Worm (Caenorhabditis elegans) whole organism, L1 larva: ENCODE results near the gene C14E2.4.

Experiments
- C04F5.9 ChIP-seq: sonication (generic microtip); optimal IDR thresholded peaks from 2 replicates; lab custom pipeline; 2016; ENCODE audit warnings: missing genetic modification characterization, missing compliant biosample characterization
- C34B4.2 ChIP-seq: sonication (generic microtip); optimal IDR thresholded peaks from 2 replicates; lab custom pipeline; 2017; ENCODE audit warnings: mild to moderate bottlenecking, missing genetic modification characterization, missing compliant biosample characterization
- F16B12.6 ChIP-seq: fragments of 150-350 bp; optimal IDR thresholded peaks from 2 replicates; lab custom pipeline; 2014; ENCODE audit warnings: missing biosample characterization, missing genetic modification characterization
- Y116A8C.19 ChIP-seq: sonication (generic microtip); optimal IDR thresholded peaks from 2 replicates; lab custom pipeline; 2016; ENCODE audit warnings: missing compliant biosample characterization, missing genetic modification characterization, borderline replicate concordance
- aha-1 ChIP-seq: fragments of 150-350 bp; optimal IDR thresholded peaks from 2 replicates; lab custom pipeline; 2014; ENCODE audit warnings: missing biosample characterization, missing genetic modification characterization
- alr-1 ChIP-seq: fragments of 200-800 bp; sonication (Bioruptor generic); optimal IDR thresholded peaks from 2 replicates; lab custom pipeline; 2018; ENCODE audit warnings: borderline replicate concordance, mild to moderate bottlenecking, missing genetic modification characterization, missing compliant biosample characterization
- ama-1 ChIP-seq: fragments of 150-350 bp; optimal IDR thresholded peaks from 2 replicates; lab custom pipeline; 2014
- ceh-8 ChIP-seq: fragments of 200-800 bp; sonication (Bioruptor generic); optimal IDR thresholded peaks from 2 replicates; lab custom pipeline; 2018; ENCODE audit warnings: mild to moderate bottlenecking, missing genetic modification characterization, moderate library complexity, missing compliant biosample characterization
- ceh-88 ChIP-seq: fragments of 200-800 bp; sonication (Bioruptor generic); IDR thresholded peaks from 2 replicates; pipeline ENCODE4 v1.3.6; 2022; ENCODE audit warnings: missing genetic modification characterization, missing compliant biosample characterization
- ces-1 ChIP-seq: fragments of 150-350 bp; optimal IDR thresholded peaks from 2 replicates; lab custom pipeline; 2014; ENCODE audit warnings: missing biosample characterization, missing genetic modification reagents, missing genetic modification characterization
- efl-3 ChIP-seq: fragments of 200-800 bp; sonication (Bioruptor generic); optimal IDR thresholded peaks from 2 replicates; lab custom pipeline; 2018; ENCODE audit warnings: mild to moderate bottlenecking, missing genetic modification characterization, missing compliant biosample characterization
- egl-27 ChIP-seq, 2 experiments: fragments of 150-350 bp in 1 of 2; sonication (generic microtip); optimal IDR thresholded peaks; 3 replicates each; lab custom pipeline; 2017 to 2018; ENCODE audit warnings: missing biosample characterization in 2 of 2, missing genetic modification characterization in 2 of 2, missing genetic modification reagents in 2 of 2
- elt-2 ChIP-seq: sonication (generic microtip); optimal IDR thresholded peaks from 2 replicates; lab custom pipeline; 2016; ENCODE audit warnings: missing genetic modification characterization, mild to moderate bottlenecking, inconsistent platforms, missing compliant biosample characterization, missing genetic modification reagents
- elt-3 ChIP-seq, 6 experiments: fragments of 150-350 bp in 1 of 6; sonication (generic microtip); optimal IDR thresholded peaks; 2 replicates each; lab custom pipeline; 2017 to 2018; ENCODE audit warnings: missing biosample characterization in 6 of 6, missing genetic modification characterization in 6 of 6, inconsistent platforms in 1 of 6
- fkh-10 ChIP-seq: sonication (generic microtip); optimal IDR thresholded peaks from 2 replicates; lab custom pipeline; 2017; ENCODE audit warnings: missing biosample characterization, missing genetic modification reagents, missing genetic modification characterization
- fkh-4 ChIP-seq: sonication (generic microtip); optimal IDR thresholded peaks from 2 replicates; lab custom pipeline; 2016; ENCODE audit warnings: missing compliant biosample characterization, missing genetic modification characterization, borderline replicate concordance
- fos-1 ChIP-seq: fragments of 150-350 bp; optimal IDR thresholded peaks from 2 replicates; lab custom pipeline; 2014; ENCODE audit warnings: missing biosample characterization, missing genetic modification characterization
- hpl-2 ChIP-seq: fragments of 150-350 bp; optimal IDR thresholded peaks from 2 replicates; lab custom pipeline; 2014; ENCODE audit warnings: missing biosample characterization, missing genetic modification reagents, missing genetic modification characterization
- irx-1 ChIP-seq: sonication (generic microtip); optimal IDR thresholded peaks from 2 replicates; lab custom pipeline; 2016; ENCODE audit warnings: missing genetic modification characterization, missing compliant biosample characterization
- isw-1 ChIP-seq: fragments of 200-800 bp; sonication (Bioruptor generic); IDR thresholded peaks from 2 replicates; pipeline ENCODE4 v1.3.6; 2022; ENCODE audit warnings: missing genetic modification characterization, missing compliant biosample characterization
- jun-1 ChIP-seq: fragments of 150-350 bp; optimal IDR thresholded peaks from 2 replicates; lab custom pipeline; 2014; ENCODE audit warnings: missing biosample characterization, missing genetic modification reagents, missing genetic modification characterization
- lin-14 ChIP-seq: fragments of 200-800 bp; sonication (Bioruptor generic); optimal IDR thresholded peaks from 2 replicates; lab custom pipeline; 2018; ENCODE audit warnings: mild to moderate bottlenecking, missing genetic modification characterization, moderate library complexity, missing compliant biosample characterization
- lin-15B ChIP-seq: fragments of 150-350 bp; sonication (generic microtip); optimal IDR thresholded peaks from 3 replicates; lab custom pipeline; 2014; ENCODE audit warnings: missing biosample characterization, missing genetic modification characterization
- lin-35 ChIP-seq, 2 experiments: fragments of 150-350 bp; optimal IDR thresholded peaks; 2 replicates each; lab custom pipeline; 2014; ENCODE audit warnings: missing biosample characterization in 2 of 2, missing genetic modification characterization in 2 of 2, missing genetic modification reagents in 2 of 2
- lir-3 ChIP-seq: sonication (generic microtip); optimal IDR thresholded peaks from 2 replicates; lab custom pipeline; 2016; ENCODE audit warnings: mild to moderate bottlenecking, missing genetic modification characterization, moderate library complexity, missing compliant biosample characterization; ENCODE audit not compliant: poor library complexity
- mab-9 ChIP-seq: fragments of 200-800 bp; sonication (Bioruptor generic); IDR thresholded peaks from 2 replicates; pipeline ENCODE4 v1.3.6; 2022; ENCODE audit warnings: missing genetic modification reagents, missing genetic modification characterization, missing compliant biosample characterization
- mdl-1 ChIP-seq, 2 experiments: fragments of 150-350 bp; optimal IDR thresholded peaks; 2 replicates each; lab custom pipeline; 2014 to 2017; ENCODE audit warnings: missing biosample characterization in 2 of 2, missing genetic modification characterization in 2 of 2, inconsistent platforms in 1 of 2
- mef-2 ChIP-seq: fragments of 150-350 bp; optimal IDR thresholded peaks from 2 replicates; lab custom pipeline; 2014; ENCODE audit warnings: missing biosample characterization, missing genetic modification characterization
- nhr-11 ChIP-seq: fragments of 150-350 bp; optimal IDR thresholded peaks from 2 replicates; lab custom pipeline; 2014; ENCODE audit warnings: missing biosample characterization, missing genetic modification characterization
- nhr-12 ChIP-seq: sonication (generic microtip); optimal IDR thresholded peaks from 2 replicates; lab custom pipeline; 2017; ENCODE audit warnings: missing biosample characterization, missing genetic modification characterization
- nhr-19 ChIP-seq: fragments of 200-800 bp; sonication (Bioruptor generic); conservative IDR thresholded peaks from 2 replicates; pipeline ENCODE4 v1.3.6; 2022; ENCODE audit warnings: missing genetic modification characterization, missing compliant biosample characterization
- nhr-20 ChIP-seq: sonication (generic microtip); optimal IDR thresholded peaks from 2 replicates; lab custom pipeline; 2016; ENCODE audit warnings: mild to moderate bottlenecking, missing genetic modification characterization, missing compliant biosample characterization
- nhr-28 ChIP-seq: fragments of 150-350 bp; optimal IDR thresholded peaks from 2 replicates; lab custom pipeline; 2014; ENCODE audit warnings: missing biosample characterization, missing genetic modification characterization
- nhr-76 ChIP-seq: sonication (generic microtip); optimal IDR thresholded peaks from 2 replicates; lab custom pipeline; 2017; ENCODE audit warnings: missing biosample characterization, missing genetic modification characterization
- nhr-84 ChIP-seq: sonication (generic microtip); optimal IDR thresholded peaks from 2 replicates; lab custom pipeline; 2017; ENCODE audit warnings: missing biosample characterization, missing genetic modification characterization
- nhr-85 ChIP-seq: sonication (generic microtip); peaks from one replicate; lab custom pipeline; 2016; ENCODE audit warnings: missing genetic modification characterization, inconsistent platforms, missing compliant biosample characterization
- nhr-90 ChIP-seq: sonication (generic microtip); optimal IDR thresholded peaks from 2 replicates; lab custom pipeline; 2016; ENCODE audit warnings: mild to moderate bottlenecking, missing genetic modification characterization, missing compliant biosample characterization; ENCODE audit not compliant: poor library complexity
- pqm-1 ChIP-seq: sonication (generic microtip); optimal IDR thresholded peaks from 3 replicates; lab custom pipeline; 2017; ENCODE audit warnings: missing biosample characterization, missing genetic modification characterization
- rnt-1 ChIP-seq: sonication (generic microtip); optimal IDR thresholded peaks from 2 replicates; lab custom pipeline; 2016; ENCODE audit warnings: mild to moderate bottlenecking, missing genetic modification characterization, moderate library complexity, missing compliant biosample characterization
- skn-1 ChIP-seq: fragments of 150-350 bp; optimal IDR thresholded peaks from 2 replicates; lab custom pipeline; 2014; ENCODE audit warnings: missing biosample characterization, missing genetic modification characterization
- snpc-4 ChIP-seq: fragments of 150-350 bp; optimal IDR thresholded peaks from 2 replicates; lab custom pipeline; 2014; ENCODE audit warnings: missing biosample characterization, missing genetic modification characterization
- snu-23 ChIP-seq: sonication (generic microtip); optimal IDR thresholded peaks from 2 replicates; lab custom pipeline; 2016; ENCODE audit warnings: missing genetic modification characterization, missing compliant biosample characterization
- swsn-7 ChIP-seq: sonication (generic microtip); optimal IDR thresholded peaks from 2 replicates; lab custom pipeline; 2016; ENCODE audit warnings: missing genetic modification characterization, missing compliant biosample characterization
- tbx-2 ChIP-seq: sonication (generic microtip); optimal IDR thresholded peaks from 2 replicates; lab custom pipeline; 2016; ENCODE audit warnings: missing genetic modification characterization, missing compliant biosample characterization
- tlp-1 ChIP-seq: fragments of 150-350 bp; optimal IDR thresholded peaks from 2 replicates; lab custom pipeline; 2014; ENCODE audit warnings: missing biosample characterization, missing genetic modification characterization
- unc-30 ChIP-seq: sonication (generic microtip); optimal IDR thresholded peaks from 2 replicates; lab custom pipeline; 2017; ENCODE audit warnings: missing biosample characterization, missing genetic modification characterization
- unc-86 ChIP-seq: sonication (generic microtip); optimal IDR thresholded peaks from 2 replicates; lab custom pipeline; 2016; ENCODE audit warnings: missing genetic modification characterization, missing compliant biosample characterization
- unc-98 ChIP-seq: fragments of 200-800 bp; sonication (Bioruptor generic); IDR thresholded peaks from 2 replicates; pipeline ENCODE4 v1.3.6; 2022; ENCODE audit warnings: missing genetic modification characterization, missing compliant biosample characterization
- ztf-4 ChIP-seq: fragments of 150-350 bp; optimal IDR thresholded peaks from 2 replicates; lab custom pipeline; 2014; ENCODE audit warnings: missing biosample characterization, missing genetic modification characterization

Gene C14E2.4

ce11 chrX:1858616-1859015 is 37.5 kb upstream of the C14E2.4 start (continued):
- TF ChIP-seq lin-35 (GFP tag; optimal IDR thresholded peaks at IDR 0.05; lab: Kevin White, UChicago) (peak; percentile 24 to 73), egl-27 (tag; optimal IDR thresholded peaks at IDR 0.05; lab: Kevin White, UChicago) (no peak), nhr-85 (peak; percentile 60), fkh-4 (no peak), unc-86 (tag; lab: Kevin White, UChicago) (peak; percentile 20), alr-1 (tag; lab: Kevin White, UChicago) (no peak), ceh-88 (no peak; the same call in 1 of the 2 replicates), irx-1 (tag; lab: Kevin White, UChicago) (peak; percentile 43), mdl-1 (tag; optimal IDR thresholded peaks at IDR 0.05; lab: Kevin White, UChicago) (peak in 1 of 2 experiments; percentile 62), nhr-28 (tag; lab: Kevin White, UChicago) (no peak)

- TF ChIP-seq nhr-85 (peak; percentile 2), hpl-2 (GFP tag; lab: Kevin White, UChicago) (no peak)
Observed at ce11 chrX:1857777-1858176, 36.6 kb upstream of the C14E2.4 start.

ce11 chrX:1856160-1856559 is 35.0 kb upstream of the C14E2.4 start, which contains the start of gene ceh-39:
Gene ceh-39 (minus strand): TSS chrX:1856172.
- TF ChIP-seq rnt-1, result peak; percentile 67
- no peak for TF ChIP-seq mef-2 (tag; lab: Kevin White, UChicago)
- peak; percentile 84 for TF ChIP-seq skn-1
- TF ChIP-seq C04F5.9, result no peak
- no peak for TF ChIP-seq C34B4.2 (tag; lab: Kevin White, UChicago)
- peak; percentile 61 for TF ChIP-seq fkh-10
- TF ChIP-seq pqm-1 (tag; lab: Kevin White, UChicago), result no peak
- TF ChIP-seq mdl-1 (tag; optimal IDR thresholded peaks at IDR 0.05; lab: Kevin White, UChicago), result peak in 1 of 2 experiments; percentile 67
- peak; percentile 74 for TF ChIP-seq lin-15B (tag; lab: Kevin White, UChicago)
- no peak for TF ChIP-seq mab-9 (GFP tag; lab: Robert Waterston, UW)
- peak; percentile 51 for TF ChIP-seq unc-86 (tag; lab: Kevin White, UChicago)
- TF ChIP-seq ceh-8 (GFP tag; lab: Kevin White, UChicago), result no peak
- TF ChIP-seq nhr-19 (GFP tag; lab: Robert Waterston, UW), result peak; percentile 78
- TF ChIP-seq snpc-4, result no peak
- TF ChIP-seq nhr-20 (tag; lab: Kevin White, UChicago), result peak; percentile 47
- peak; percentile 7 for TF ChIP-seq F16B12.6 (tag; lab: Kevin White, UChicago)
- no peak for TF ChIP-seq unc-30
- TF ChIP-seq nhr-76, result no peak
- TF ChIP-seq nhr-84, result no peak
- TF ChIP-seq ama-1, result no peak
- no peak for TF ChIP-seq alr-1 (tag; lab: Kevin White, UChicago)
- TF ChIP-seq elt-2, result no peak
- TF ChIP-seq tbx-2 (tag; lab: Kevin White, UChicago), result peak; percentile 72
- TF ChIP-seq jun-1 (tag; lab: Kevin White, UChicago), result no peak
- no peak for TF ChIP-seq egl-27 (tag; optimal IDR thresholded peaks at IDR 0.05; lab: Kevin White, UChicago)
- no peak for TF ChIP-seq irx-1 (tag; lab: Kevin White, UChicago)
- no peak for TF ChIP-seq efl-3
- no peak for TF ChIP-seq ces-1 (GFP tag; lab: Kevin White, UChicago)
- TF ChIP-seq snu-23 (GFP tag; lab: Kevin White, UChicago), result peak; percentile 67
- peak; percentile 25 for TF ChIP-seq nhr-90
- peak; percentile 86 for TF ChIP-seq lin-14
- peak; percentile 15 for TF ChIP-seq lir-3
- no peak for TF ChIP-seq nhr-12 (tag; lab: Kevin White, UChicago)
- TF ChIP-seq Y116A8C.19 (tag; lab: Kevin White, UChicago), result no peak
- TF ChIP-seq isw-1 (GFP tag; lab: Robert Waterston, UW), result peak; percentile 55
- TF ChIP-seq lin-35 (GFP tag; optimal IDR thresholded peaks at IDR 0.05; lab: Kevin White, UChicago), result peak; percentile 73 to 78
- no peak for TF ChIP-seq tlp-1 (tag; lab: Kevin White, UChicago)
- TF ChIP-seq aha-1 (tag; lab: Kevin White, UChicago), result no peak
- no peak for TF ChIP-seq elt-3 (tag; optimal IDR thresholded peaks at IDR 0.05; lab: Kevin White, UChicago)
- no peak for TF ChIP-seq fos-1 (tag; lab: Kevin White, UChicago)
- no peak for TF ChIP-seq ztf-4 (tag; lab: Kevin White, UChicago)
- TF ChIP-seq swsn-7 (tag; lab: Kevin White, UChicago), result peak; percentile 62
- TF ChIP-seq nhr-11 (tag; lab: Kevin White, UChicago), result no peak
- no peak for TF ChIP-seq ceh-88
- TF ChIP-seq unc-98, result no peak
